Worm (Caenorhabditis elegans) whole organism, late embryonic: ENCODE data around the gene exc-7.

Experiments used
- T23F11.4 ChIP-seq: fragments of 200-800 bp; sonication (Bioruptor generic); optimal IDR thresholded peaks from 2 replicates; lab custom pipeline; 2018; ENCODE audit warnings: mild to moderate bottlenecking, missing genetic modification characterization, missing compliant biosample characterization
- Y22D7AL.16 ChIP-seq: sonication (generic microtip); optimal IDR thresholded peaks from 2 replicates; lab custom pipeline; 2016; ENCODE audit warnings: missing genetic modification characterization, missing compliant biosample characterization
- ceh-30 ChIP-seq: fragments of 150-350 bp; optimal IDR thresholded peaks from 2 replicates; lab custom pipeline; 2014; ENCODE audit warnings: missing biosample characterization, missing genetic modification characterization
- ceh-9 ChIP-seq: sonication (generic microtip); optimal IDR thresholded peaks from 2 replicates; lab custom pipeline; 2016; ENCODE audit warnings: mild to moderate bottlenecking, missing genetic modification characterization, inconsistent platforms, missing compliant biosample characterization
- ets-4 ChIP-seq: sonication (generic microtip); optimal IDR thresholded peaks from 2 replicates; lab custom pipeline; 2016; ENCODE audit warnings: missing genetic modification characterization, missing compliant biosample characterization
- hlh-30 ChIP-seq: sonication (generic microtip); optimal IDR thresholded peaks from 2 replicates; lab custom pipeline; 2017; ENCODE audit warnings: antibody characterized with exemption, missing genetic modification characterization, missing compliant biosample characterization; ENCODE audit not compliant: insufficient read depth
- rnt-1 ChIP-seq: sonication (generic microtip); optimal IDR thresholded peaks from 2 replicates; lab custom pipeline; 2016; ENCODE audit warnings: missing genetic modification characterization, missing compliant biosample characterization
- syd-9 ChIP-seq: sonication (generic microtip); optimal IDR thresholded peaks from 2 replicates; lab custom pipeline; 2016; ENCODE audit warnings: mild to moderate bottlenecking, missing genetic modification characterization, moderate library complexity, missing compliant biosample characterization

DNA sequence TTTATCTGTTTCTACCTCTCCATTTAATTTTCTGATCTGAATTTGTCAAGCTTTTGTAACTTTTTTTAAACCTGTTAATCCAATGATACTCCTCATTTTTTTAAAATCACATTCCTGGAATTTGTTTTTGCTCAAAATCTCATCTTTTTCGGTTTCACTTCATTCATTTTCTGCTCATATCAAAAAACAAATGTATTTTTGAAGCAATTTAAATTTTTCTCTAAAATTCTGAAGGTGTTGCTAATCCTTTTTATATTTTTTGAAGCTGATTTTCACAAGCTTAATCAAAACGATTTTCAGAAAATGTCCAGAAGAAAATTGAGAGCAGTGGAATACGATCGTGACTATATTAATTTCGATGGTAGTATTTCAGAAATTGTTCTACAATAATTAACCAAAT is 19.2 kb downstream of the exc-7 start, which contains the start of gene E02H1.5:
- no peak for TF ChIP-seq ets-4
- TF ChIP-seq ceh-9 (tag; lab: Kevin White, UChicago): no peak
- no peak for TF ChIP-seq ceh-30 (tag; lab: Kevin White, UChicago)
- TF ChIP-seq Y22D7AL.16 (tag; lab: Kevin White, UChicago): no peak
- TF ChIP-seq rnt-1 (tag; lab: Kevin White, UChicago): no peak
- TF ChIP-seq syd-9: no peak
- no peak for TF ChIP-seq T23F11.4 (GFP tag; lab: Kevin White, UChicago)
- no peak for TF ChIP-seq hlh-30 (tag; lab: Kevin White, UChicago)
